Fruit fly (Drosophila melanogaster) whole organism, prepupa: ENCODE results near the gene CG5151.

ENCODE experiments used
- Blimp-1 ChIP-seq: fragments of 200-800 bp; sonication (Bioruptor generic); optimal IDR thresholded peaks from 3 replicates; lab custom pipeline; 2017; ENCODE audit warnings: missing biosample characterization, missing genetic modification characterization, mild to moderate bottlenecking, moderate library complexity, missing genetic modification reagents
- CG10631 ChIP-seq: fragments of 200-800 bp; sonication (Bioruptor generic); optimal IDR thresholded peaks from 2 replicates; lab custom pipeline; 2016; ENCODE audit warnings: missing biosample characterization, missing genetic modification characterization
- CG11902 ChIP-seq: fragments of 200-800 bp; sonication (Bioruptor generic); optimal IDR thresholded peaks from 3 replicates; lab custom pipeline; 2016; ENCODE audit warnings: missing biosample characterization, missing genetic modification characterization
- CG15336 ChIP-seq: fragments of 200-800 bp; sonication (Bioruptor generic); IDR thresholded peaks from 2 replicates; pipeline ENCODE4 v1.3.6; 2022; ENCODE audit warnings: missing biosample characterization, missing genetic modification characterization
- CG1621 ChIP-seq: fragments of 200-800 bp; sonication (Bioruptor generic); optimal IDR thresholded peaks from 3 replicates; lab custom pipeline; 2018; ENCODE audit warnings: missing biosample characterization, mild to moderate bottlenecking, missing genetic modification characterization
- CG16779 ChIP-seq: fragments of 200-800 bp; sonication (Bioruptor generic); optimal IDR thresholded peaks from 3 replicates; lab custom pipeline; 2017; ENCODE audit warnings: missing biosample characterization, mild to moderate bottlenecking, missing genetic modification characterization
- CG3032 ChIP-seq: fragments of 200-800 bp; optimal IDR thresholded peaks from 2 replicates; lab custom pipeline; 2019; ENCODE audit warnings: missing biosample characterization, mild to moderate bottlenecking, missing genetic modification characterization, moderate library complexity
- CG31627 ChIP-seq: fragments of 200-800 bp; sonication (Bioruptor generic); optimal IDR thresholded peaks from 3 replicates; lab custom pipeline; 2016; ENCODE audit warnings: missing biosample characterization, missing genetic modification characterization
- CG32006 ChIP-seq: fragments of 200-800 bp; sonication (Bioruptor generic); optimal IDR thresholded peaks from 3 replicates; lab custom pipeline; 2017; ENCODE audit warnings: missing biosample characterization, mild to moderate bottlenecking, missing genetic modification characterization
- CG4318 ChIP-seq: fragments of 200-800 bp; sonication (Bioruptor generic); optimal IDR thresholded peaks from 3 replicates; lab custom pipeline; 2017; ENCODE audit warnings: missing biosample characterization, mild to moderate bottlenecking, missing genetic modification characterization
- CG6163 ChIP-seq: fragments of 200-800 bp; sonication (Bioruptor generic); IDR thresholded peaks from 3 replicates; pipeline ENCODE4 v1.3.6; 2022; ENCODE audit warnings: missing biosample characterization, missing genetic modification characterization
- CG6276 ChIP-seq: fragments of 200-800 bp; sonication (Bioruptor generic); optimal IDR thresholded peaks from 2 replicates; lab custom pipeline; 2017; ENCODE audit warnings: missing biosample characterization, mild to moderate bottlenecking, missing genetic modification characterization
- CG6792 ChIP-seq: fragments of 200-800 bp; sonication (Bioruptor generic); optimal IDR thresholded peaks from 3 replicates; lab custom pipeline; 2016; ENCODE audit warnings: missing biosample characterization, missing genetic modification characterization
- CG6808 ChIP-seq: fragments of 200-800 bp; sonication (Bioruptor generic); optimal IDR thresholded peaks from 3 replicates; lab custom pipeline; 2017; ENCODE audit warnings: missing biosample characterization, missing genetic modification characterization, mild to moderate bottlenecking, moderate library complexity, missing genetic modification reagents
- CG7368 ChIP-seq: fragments of 200-800 bp; sonication (Bioruptor generic); optimal IDR thresholded peaks from 3 replicates; lab custom pipeline; 2016; ENCODE audit warnings: missing biosample characterization, missing genetic modification characterization
- CG8119 ChIP-seq: fragments of 200-800 bp; sonication (Bioruptor generic); IDR thresholded peaks from 3 replicates; pipeline ENCODE4 v1.3.6; 2022; ENCODE audit warnings: missing biosample characterization, missing genetic modification characterization
- CG8319 ChIP-seq: fragments of 200-800 bp; sonication (Bioruptor generic); optimal IDR thresholded peaks from 3 replicates; lab custom pipeline; 2016; ENCODE audit warnings: missing biosample characterization, missing genetic modification characterization
- CG8632 ChIP-seq: fragments of 200-800 bp; sonication (Bioruptor generic); optimal IDR thresholded peaks from 3 replicates; lab custom pipeline; 2016; ENCODE audit warnings: missing biosample characterization, missing genetic modification characterization
- Eip75B ChIP-seq: fragments of 200-800 bp; sonication (Bioruptor generic); optimal IDR thresholded peaks from 3 replicates; lab custom pipeline; 2016; ENCODE audit warnings: missing biosample characterization, missing genetic modification characterization
- Eip78C ChIP-seq: fragments of 200-800 bp; sonication (Bioruptor generic); peaks from one replicate; lab custom pipeline; 2016; ENCODE audit warnings: missing biosample characterization, missing genetic modification characterization
- Eip93F ChIP-seq: fragments of 200-800 bp; sonication (Bioruptor generic); optimal IDR thresholded peaks from 2 replicates; lab custom pipeline; 2016; ENCODE audit warnings: missing biosample characterization, mild to moderate bottlenecking, missing genetic modification characterization
- Ets96B ChIP-seq: fragments of 200-800 bp; optimal IDR thresholded peaks from 2 replicates; lab custom pipeline; 2019; ENCODE audit warnings: missing biosample characterization, mild to moderate bottlenecking, missing genetic modification characterization, moderate library complexity
- Gug ChIP-seq: fragments of 200-800 bp; sonication (Bioruptor generic); IDR thresholded peaks from 2 replicates; pipeline ENCODE4 v1.3.6; 2022; ENCODE audit warnings: missing biosample characterization, missing genetic modification characterization
- Hr39 ChIP-seq: fragments of 200-800 bp; sonication (Bioruptor generic); optimal IDR thresholded peaks from 2 replicates; lab custom pipeline; 2016; ENCODE audit warnings: missing biosample characterization, missing genetic modification characterization
- Hr4 ChIP-seq: fragments of 200-800 bp; sonication (Bioruptor generic); optimal IDR thresholded peaks from 3 replicates; lab custom pipeline; 2016; ENCODE audit warnings: missing biosample characterization, missing genetic modification characterization
- Lpt ChIP-seq: fragments of 200-800 bp; sonication (Bioruptor generic); optimal IDR thresholded peaks from 3 replicates; lab custom pipeline; 2016; ENCODE audit warnings: missing biosample characterization, missing genetic modification characterization
- Met ChIP-seq: fragments of 200-800 bp; sonication (Bioruptor generic); optimal IDR thresholded peaks from 3 replicates; lab custom pipeline; 2016; ENCODE audit warnings: missing biosample characterization, missing genetic modification characterization
- OdsH ChIP-seq: fragments of 200-800 bp; sonication (Bioruptor generic); optimal IDR thresholded peaks from 3 replicates; lab custom pipeline; 2016; ENCODE audit warnings: missing biosample characterization, missing genetic modification characterization
- Smox ChIP-seq: fragments of 200-800 bp; sonication (Bioruptor generic); optimal IDR thresholded peaks from 3 replicates; lab custom pipeline; 2016; ENCODE audit warnings: missing biosample characterization, missing genetic modification characterization
- Sox102F ChIP-seq: fragments of 200-800 bp; sonication (Bioruptor generic); optimal IDR thresholded peaks from 2 replicates; lab custom pipeline; 2016; ENCODE audit warnings: missing biosample characterization, mild to moderate bottlenecking, missing genetic modification characterization
- Sox14 ChIP-seq: fragments of 200-800 bp; sonication (Bioruptor generic); optimal IDR thresholded peaks from 3 replicates; lab custom pipeline; 2016; ENCODE audit warnings: missing biosample characterization, missing genetic modification characterization
- Sox15 ChIP-seq: fragments of 200-800 bp; sonication (Bioruptor generic); optimal IDR thresholded peaks from 3 replicates; lab custom pipeline; 2016; ENCODE audit warnings: missing biosample characterization, missing genetic modification characterization
- achi ChIP-seq: fragments of 200-800 bp; sonication (Bioruptor generic); optimal IDR thresholded peaks from 3 replicates; lab custom pipeline; 2016; ENCODE audit warnings: missing biosample characterization, missing genetic modification characterization
- acj6 ChIP-seq: fragments of 200-800 bp; sonication (Bioruptor generic); optimal IDR thresholded peaks from 3 replicates; lab custom pipeline; 2016; ENCODE audit warnings: missing biosample characterization, missing genetic modification characterization
- dsx ChIP-seq: fragments of 200-800 bp; optimal IDR thresholded peaks from 3 replicates; lab custom pipeline; 2019; ENCODE audit warnings: missing biosample characterization, mild to moderate bottlenecking, missing genetic modification characterization, moderate library complexity; ENCODE audit not compliant: poor library complexity, severe bottlenecking
- eg ChIP-seq: fragments of 200-800 bp; sonication (Bioruptor generic); IDR thresholded peaks from 3 replicates; pipeline ENCODE4 v1.3.6; 2022; ENCODE audit warnings: missing biosample characterization, missing genetic modification characterization
- esn ChIP-seq: fragments of 200-800 bp; sonication (Bioruptor generic); optimal IDR thresholded peaks from 2 replicates; lab custom pipeline; 2016; ENCODE audit warnings: missing biosample characterization, mild to moderate bottlenecking, missing genetic modification characterization, moderate library complexity
- fd59A ChIP-seq: fragments of 200-800 bp; sonication (Bioruptor generic); optimal IDR thresholded peaks from 2 replicates; lab custom pipeline; 2017; ENCODE audit warnings: missing biosample characterization, mild to moderate bottlenecking, missing genetic modification characterization, missing genetic modification reagents
- fd85E ChIP-seq: fragments of 200-800 bp; sonication (Bioruptor generic); optimal IDR thresholded peaks from 3 replicates; lab custom pipeline; 2016; ENCODE audit warnings: missing biosample characterization, missing genetic modification characterization
- fkh ChIP-seq: fragments of 200-800 bp; sonication (Bioruptor generic); optimal IDR thresholded peaks from 3 replicates; lab custom pipeline; 2017; ENCODE audit warnings: missing biosample characterization, mild to moderate bottlenecking, missing genetic modification characterization, moderate library complexity
- net ChIP-seq: fragments of 200-800 bp; sonication (Bioruptor generic); optimal IDR thresholded peaks from 3 replicates; lab custom pipeline; 2016; ENCODE audit warnings: missing biosample characterization, missing genetic modification characterization
- pdm3 ChIP-seq: fragments of 200-800 bp; sonication (Bioruptor generic); optimal IDR thresholded peaks from 3 replicates; lab custom pipeline; 2016; ENCODE audit warnings: missing biosample characterization, missing genetic modification characterization
- spab ChIP-seq: fragments of 200-800 bp; sonication (Bioruptor generic); optimal IDR thresholded peaks from 2 replicates; lab custom pipeline; 2017; ENCODE audit warnings: missing biosample characterization, mild to moderate bottlenecking, missing genetic modification characterization, missing genetic modification reagents
- ss ChIP-seq, 2 experiments: fragments of 200-800 bp; sonication (Bioruptor generic); optimal IDR thresholded peaks; 2 replicates in 1 of 2; 3 replicates in 1 of 2; lab custom pipeline; 2017 to 2018; ENCODE audit warnings: mild to moderate bottlenecking in 2 of 2, missing biosample characterization in 2 of 2, missing genetic modification characterization in 2 of 2, moderate library complexity in 1 of 2
- topi ChIP-seq: fragments of 200-800 bp; sonication (Bioruptor generic); optimal IDR thresholded peaks from 3 replicates; lab custom pipeline; 2016; ENCODE audit warnings: missing biosample characterization, missing genetic modification characterization
- vri ChIP-seq: fragments of 200-800 bp; sonication (Bioruptor generic); optimal IDR thresholded peaks from 3 replicates; lab custom pipeline; 2016; ENCODE audit warnings: missing biosample characterization, mild to moderate bottlenecking, missing genetic modification characterization

The CG5151 gene

dm6 chr3L:16128973-16129745 is 35.3 kb downstream of the CG5151 start, which contains the start of gene SsRbeta:
Gene SsRbeta (plus strand): TSS chr3L:16129617.
- peak; percentile 78 for TF ChIP-seq Eip93F
- peak; percentile 33 for TF ChIP-seq Gug
- TF ChIP-seq Eip75B (GFP tag; lab: Kevin White, UChicago): no peak
- peak; percentile 19 for TF ChIP-seq esn (GFP tag; lab: Kevin White, UChicago)
- TF ChIP-seq fd85E: no peak
- no peak for TF ChIP-seq CG7368 (GFP tag; lab: Kevin White, UChicago)
- TF ChIP-seq fkh (GFP tag; lab: Kevin White, UChicago): peak; percentile 51
- peak; percentile 18 for TF ChIP-seq CG10631 (GFP tag; lab: Kevin White, UChicago)
- TF ChIP-seq eg (GFP tag; lab: Robert Waterston, UW): peak; percentile 63
- TF ChIP-seq Eip78C (GFP tag; lab: Kevin White, UChicago): peak; percentile 75
- peak; percentile 20 for TF ChIP-seq CG6163 (GFP tag; lab: Robert Waterston, UW)
- TF ChIP-seq CG8119 (GFP tag; lab: Robert Waterston, UW): peak; percentile 19
- TF ChIP-seq CG3032 (tag; lab: Kevin White, UChicago): peak; percentile 13
- peak; percentile 26 for TF ChIP-seq Met (GFP tag; lab: Kevin White, UChicago)
- no peak for TF ChIP-seq Blimp-1 (GFP tag; lab: Kevin White, UChicago)
- peak; percentile 38 for TF ChIP-seq acj6 (GFP tag; lab: Kevin White, UChicago)
- peak; percentile 41 for TF ChIP-seq CG15336
- peak; percentile 43 for TF ChIP-seq OdsH
- TF ChIP-seq achi: peak; percentile 100
- no peak for TF ChIP-seq net (GFP tag; lab: Kevin White, UChicago)

dm6 chr3L:16128481-16128972 is 36.0 kb downstream of the CG5151 start, which contains the start of gene Pgm1:
Gene Pgm1 (minus strand): TSS chr3L:16128531.
- TF ChIP-seq Ets96B: peak; percentile 83
- TF ChIP-seq CG11902 (GFP tag; lab: Kevin White, UChicago): peak; percentile 85
- no peak for TF ChIP-seq CG1621 (tag; lab: Kevin White, UChicago)
- no peak for TF ChIP-seq ss (GFP tag; optimal IDR thresholded peaks at IDR 0.05; lab: Kevin White, UChicago)
- TF ChIP-seq net (GFP tag; lab: Kevin White, UChicago): no peak
- TF ChIP-seq pdm3 (GFP tag; lab: Kevin White, UChicago): peak; percentile 95
- TF ChIP-seq CG8632 (GFP tag; lab: Kevin White, UChicago): peak; percentile 89
- peak; percentile 96 for TF ChIP-seq esn (GFP tag; lab: Kevin White, UChicago)
- peak; percentile 95 for TF ChIP-seq topi (GFP tag; lab: Kevin White, UChicago)
- peak; percentile 94 for TF ChIP-seq Smox (GFP tag; lab: Kevin White, UChicago)
- TF ChIP-seq CG6792 (GFP tag; lab: Kevin White, UChicago): peak; percentile 92
- TF ChIP-seq Eip93F: no peak
- no peak for TF ChIP-seq CG4318 (GFP tag; lab: Kevin White, UChicago)
- peak; percentile 78 for TF ChIP-seq fd59A (GFP tag; lab: Kevin White, UChicago)
- peak; percentile 94 for TF ChIP-seq Hr39 (GFP tag; lab: Kevin White, UChicago)
- peak; percentile 89 for TF ChIP-seq Sox15
- no peak for TF ChIP-seq CG32006 (GFP tag; lab: Kevin White, UChicago)
- TF ChIP-seq CG31627 (GFP tag; lab: Kevin White, UChicago): peak; percentile 96
- TF ChIP-seq eg (GFP tag; lab: Robert Waterston, UW): peak; percentile 85
- peak; percentile 93 for TF ChIP-seq Eip75B (GFP tag; lab: Kevin White, UChicago)
- TF ChIP-seq Blimp-1 (GFP tag; lab: Kevin White, UChicago): peak; percentile 71
- TF ChIP-seq CG15336: peak; percentile 80
- no peak for TF ChIP-seq CG6276 (GFP tag; lab: Kevin White, UChicago)
- peak; percentile 86 for TF ChIP-seq CG8319 (GFP tag; lab: Kevin White, UChicago)
- TF ChIP-seq CG6808 (GFP tag; lab: Kevin White, UChicago): peak; percentile 83
- no peak for TF ChIP-seq CG16779 (tag; lab: Kevin White, UChicago)
- peak; percentile 93 for TF ChIP-seq vri (GFP tag; lab: Kevin White, UChicago)
- no peak for TF ChIP-seq fd85E
- no peak; the same call in none of the 2 replicates for TF ChIP-seq Gug
- TF ChIP-seq Lpt (GFP tag; lab: Kevin White, UChicago): peak; percentile 86
- TF ChIP-seq spab: no peak
- peak; percentile 96 for TF ChIP-seq Sox14
- TF ChIP-seq CG10631 (GFP tag; lab: Kevin White, UChicago): peak; percentile 78
- TF ChIP-seq Sox102F: peak; percentile 97
- TF ChIP-seq Hr4 (GFP tag; lab: Kevin White, UChicago): peak; percentile 94
- peak; percentile 92 for TF ChIP-seq acj6 (GFP tag; lab: Kevin White, UChicago)
- TF ChIP-seq dsx (GFP tag; lab: Kevin White, UChicago): peak; percentile 83
